Worm (Caenorhabditis elegans): ENCODE data around the gene B0507.4.
"Not testable (repeated sequence)": the region's sequence is repeated elsewhere in the genome, so short reads cannot be mapped to it uniquely, and the experiment has no call there.

DNA sequence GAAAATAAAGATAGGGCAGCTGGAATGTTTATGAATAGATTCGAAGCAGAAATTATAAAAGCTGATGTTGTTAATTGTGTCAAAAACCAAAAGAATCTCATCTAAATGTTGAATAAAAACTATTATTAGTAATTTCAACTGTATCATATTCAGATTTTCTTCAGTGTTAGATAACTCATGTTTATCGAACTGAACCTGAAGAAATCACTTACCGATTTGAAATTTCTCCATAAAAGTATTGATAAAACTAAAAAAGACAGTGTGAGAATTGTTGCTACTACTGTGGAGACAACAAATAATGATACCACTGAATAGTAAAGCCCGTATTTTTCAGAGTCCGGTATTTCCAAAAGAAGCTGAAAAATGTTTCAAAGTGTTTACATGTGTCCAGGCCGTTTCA is 32.6 kb upstream of the B0507.4 start, which contains the start of gene ZC196.8:
- not testable (repeated sequence) for TF ChIP-seq flt-1 (GFP tag; IDR thresholded peaks at IDR 0.05); tab-1 (GFP tag; IDR thresholded peaks at IDR 0.05); ztf-29 (GFP tag; IDR thresholded peaks at IDR 0.05); ztf-23 (GFP tag; IDR thresholded peaks at IDR 0.05); klf-2 (GFP tag; conservative IDR thresholded peaks at IDR 0.05); med-1 (GFP tag; optimal IDR thresholded peaks at IDR 0.05; ENCODE audit: insufficient read depth); cog-1 (tag; optimal IDR thresholded peaks at IDR 0.05); T22C8.4 (GFP tag; IDR thresholded peaks at IDR 0.05)

Data from whole organism, midembryonic.